Fruit fly (Drosophila melanogaster): ENCODE data around the gene CG11841.
A peak's percentile ranks its signal among the peaks of the same experiment; 100 is the strongest.

The CG11841 gene

DNA sequence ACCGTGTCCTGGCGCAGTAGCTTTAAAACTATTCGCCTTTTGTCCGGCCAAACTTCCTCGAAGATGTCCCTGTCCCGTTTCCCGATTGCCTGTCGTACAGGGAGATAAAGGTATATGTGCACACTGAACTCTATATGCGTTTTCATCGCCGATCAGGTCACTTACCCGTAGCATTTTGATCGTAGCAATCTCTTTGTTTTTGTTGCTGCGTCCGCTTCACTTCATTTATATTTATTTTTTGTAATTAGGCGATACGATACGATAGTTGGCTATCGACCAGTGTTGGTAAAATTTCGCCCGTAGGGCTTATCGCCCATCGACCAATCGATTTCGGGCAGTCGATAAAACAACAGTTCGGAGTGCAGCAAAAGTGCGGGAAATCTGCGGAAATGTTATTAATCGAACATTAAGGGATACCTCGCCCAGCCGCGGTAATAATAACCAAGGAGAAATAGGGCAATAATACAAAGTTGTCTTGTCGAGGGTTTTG, 11.9 kb downstream of the CG11841 start, which contains the start of the genes Cul5 and Bicra:
Gene Cul5 (minus strand): TSS at position 259 of the 490 bp plus-strand sequence.
Gene Bicra (plus strand): TSS at position 324 of the 490 bp plus-strand sequence.
- TF ChIP-seq Hr96 (GFP tag; optimal IDR thresholded peaks at IDR 0.05) (no peak), pad (GFP tag; optimal IDR thresholded peaks at IDR 0.05) (no peak), CG12768 (GFP tag; optimal IDR thresholded peaks at IDR 0.05) (no peak), CG1620 (GFP tag; optimal IDR thresholded peaks at IDR 0.05) (peak; percentile 60), cic (GFP tag; optimal IDR thresholded peaks at IDR 0.05) (peak; percentile 37), Crg-1 (GFP tag; optimal IDR thresholded peaks at IDR 0.05) (peak; percentile 65), bab1 (GFP tag; optimal IDR thresholded peaks at IDR 0.05) (no peak), Mnt (GFP tag; optimal IDR thresholded peaks at IDR 0.05) (peak; percentile 57), cnc (optimal IDR thresholded peaks at IDR 0.05) (no peak)

DNA sequence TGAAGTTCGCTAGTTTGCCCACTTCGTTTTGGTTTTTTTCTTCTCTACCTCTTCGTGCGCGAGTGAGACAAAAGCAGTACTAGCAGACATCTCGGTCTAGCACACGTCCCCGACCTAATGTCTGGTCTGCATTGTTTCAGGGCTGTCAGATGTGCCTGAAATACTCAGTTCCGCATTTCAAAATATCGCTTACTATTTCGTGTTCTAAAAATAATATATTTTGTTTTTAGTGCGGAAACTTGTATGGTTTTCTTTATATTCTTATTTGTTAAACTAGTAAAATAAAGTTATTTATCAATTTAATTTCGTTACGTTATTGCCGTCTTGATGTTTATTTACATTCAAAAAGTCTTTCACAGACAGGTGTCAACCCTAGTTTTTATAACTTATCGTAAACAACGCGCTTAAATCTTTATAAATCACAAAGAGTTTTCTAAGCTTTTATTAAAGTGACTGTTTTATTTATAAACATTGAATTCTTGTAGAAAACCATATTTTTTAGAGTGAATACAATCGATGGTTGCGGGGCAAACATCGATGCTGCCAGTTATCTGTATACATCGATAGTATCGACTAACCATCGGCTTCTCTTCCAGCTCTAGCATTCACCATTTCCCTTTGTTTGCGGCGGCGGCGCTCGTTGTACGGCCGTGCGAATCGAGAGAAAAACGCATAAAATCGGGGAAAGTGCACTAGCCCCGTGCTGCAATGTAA, 12.5 kb downstream of the CG11841 start:
- peak; percentile 82 for TF ChIP-seq CG5204 (GFP tag; optimal IDR thresholded peaks at IDR 0.05)
- TF ChIP-seq Hr96 (GFP tag; optimal IDR thresholded peaks at IDR 0.05), result peak; percentile 73
- TF ChIP-seq ovo (GFP tag; optimal IDR thresholded peaks at IDR 0.05), result peak; percentile 26
- peak; percentile 86 for TF ChIP-seq tj (GFP tag; optimal IDR thresholded peaks at IDR 0.05)
- TF ChIP-seq kay (GFP tag; ENCODE audit: borderline replicate concordance), result no peak
- peak; percentile 69 for TF ChIP-seq bab1 (GFP tag; optimal IDR thresholded peaks at IDR 0.05)
- TF ChIP-seq CG11617 (GFP tag; optimal IDR thresholded peaks at IDR 0.05), result peak; percentile 91
- peak; percentile 57 for TF ChIP-seq Clk (GFP tag; optimal IDR thresholded peaks at IDR 0.05)
- peak; percentile 35 for TF ChIP-seq CG1620 (GFP tag; optimal IDR thresholded peaks at IDR 0.05)
- peak; percentile 37 for TF ChIP-seq Crg-1 (GFP tag; optimal IDR thresholded peaks at IDR 0.05)
- TF ChIP-seq cnc (optimal IDR thresholded peaks at IDR 0.05), result no peak
- TF ChIP-seq cic (GFP tag; optimal IDR thresholded peaks at IDR 0.05), result no peak
- peak; percentile 84 for TF ChIP-seq CG33017 (tag; optimal IDR thresholded peaks at IDR 0.05)
- peak; percentile 85 for TF ChIP-seq CG7101 (tag; optimal IDR thresholded peaks at IDR 0.05)
- TF ChIP-seq CG14711 (tag; optimal IDR thresholded peaks at IDR 0.05), result peak; percentile 95
- TF ChIP-seq pad (GFP tag; optimal IDR thresholded peaks at IDR 0.05), result peak; percentile 71
- peak; percentile 83 for TF ChIP-seq CG12768 (GFP tag; optimal IDR thresholded peaks at IDR 0.05)
- TF ChIP-seq CG7045 (GFP tag; optimal IDR thresholded peaks at IDR 0.05), result peak; percentile 77
- peak; percentile 53 for TF ChIP-seq Mnt (GFP tag; optimal IDR thresholded peaks at IDR 0.05)
- peak; percentile 82 for TF ChIP-seq toe (GFP tag; optimal IDR thresholded peaks at IDR 0.05)

dm6 chr3R:29063921-29064460, 13.1 kb downstream of the CG11841 start:
- TF ChIP-seq CG5204 (GFP tag; optimal IDR thresholded peaks at IDR 0.05), result no peak
- TF ChIP-seq pad (GFP tag; optimal IDR thresholded peaks at IDR 0.05), result no peak
- TF ChIP-seq CG14711 (tag; optimal IDR thresholded peaks at IDR 0.05), result no peak
- TF ChIP-seq CG7045 (GFP tag; optimal IDR thresholded peaks at IDR 0.05), result no peak
- no peak for TF ChIP-seq Clk (GFP tag; optimal IDR thresholded peaks at IDR 0.05)
- no peak for TF ChIP-seq kay (GFP tag; ENCODE audit: borderline replicate concordance)
- TF ChIP-seq Hr96 (GFP tag; optimal IDR thresholded peaks at IDR 0.05), result no peak
- TF ChIP-seq CG11617 (GFP tag; optimal IDR thresholded peaks at IDR 0.05), result no peak
- no peak for TF ChIP-seq CG12768 (GFP tag; optimal IDR thresholded peaks at IDR 0.05)

DNA sequence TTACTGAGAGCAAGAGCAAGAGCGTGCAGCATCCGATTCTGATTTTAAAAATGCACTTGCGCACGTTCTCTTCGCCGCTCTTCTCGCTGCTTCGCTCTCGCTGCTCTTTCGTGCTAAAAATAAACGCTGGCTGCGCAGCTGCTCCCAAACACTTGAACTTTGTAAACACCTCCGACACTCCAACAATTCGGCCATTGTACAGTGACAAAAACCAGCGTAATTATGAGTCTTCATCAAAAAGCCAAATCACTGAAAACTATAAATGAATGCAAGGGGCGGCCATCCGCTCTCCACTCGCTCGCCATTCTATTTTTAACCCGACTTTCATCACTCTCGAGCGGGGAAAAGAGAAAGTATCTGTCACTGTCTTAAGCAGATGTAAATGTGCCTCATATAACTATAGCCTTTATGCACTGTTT, 13.8 kb downstream of the CG11841 start:
- TF ChIP-seq CG7045 (GFP tag; optimal IDR thresholded peaks at IDR 0.05) (peak; percentile 15), bab1 (GFP tag; optimal IDR thresholded peaks at IDR 0.05) (no peak), CG12768 (GFP tag; optimal IDR thresholded peaks at IDR 0.05) (peak; percentile 1), Clk (GFP tag; optimal IDR thresholded peaks at IDR 0.05) (peak; percentile 24), CG7101 (tag; optimal IDR thresholded peaks at IDR 0.05) (no peak), CG1620 (GFP tag; optimal IDR thresholded peaks at IDR 0.05) (no peak)

dm6 chr3R:29066285-29066684, 15.4 kb downstream of the CG11841 start:
- TF ChIP-seq Mnt (GFP tag; optimal IDR thresholded peaks at IDR 0.05), result peak; percentile 32
- TF ChIP-seq tj (GFP tag; optimal IDR thresholded peaks at IDR 0.05), result no peak
- TF ChIP-seq ovo (GFP tag; optimal IDR thresholded peaks at IDR 0.05), result peak; percentile 65
- TF ChIP-seq toe (GFP tag; optimal IDR thresholded peaks at IDR 0.05), result no peak
- TF ChIP-seq CG1620 (GFP tag; optimal IDR thresholded peaks at IDR 0.05), result no peak
- peak; percentile 7 for TF ChIP-seq pad (GFP tag; optimal IDR thresholded peaks at IDR 0.05)
- peak; percentile 63 for TF ChIP-seq Crg-1 (GFP tag; optimal IDR thresholded peaks at IDR 0.05)
- TF ChIP-seq CG11617 (GFP tag; optimal IDR thresholded peaks at IDR 0.05), result no peak
- peak; percentile 69 for TF ChIP-seq cic (GFP tag; optimal IDR thresholded peaks at IDR 0.05)

dm6 chr3R:29067091-29067490, 16.2 kb downstream of the CG11841 start:
- TF ChIP-seq Mnt (GFP tag; optimal IDR thresholded peaks at IDR 0.05) (peak; percentile 69), pad (GFP tag; optimal IDR thresholded peaks at IDR 0.05) (no peak), ovo (GFP tag; optimal IDR thresholded peaks at IDR 0.05) (no peak), CG5204 (GFP tag; optimal IDR thresholded peaks at IDR 0.05) (no peak), CG12768 (GFP tag; optimal IDR thresholded peaks at IDR 0.05) (peak; percentile 1), CG33017 (tag; optimal IDR thresholded peaks at IDR 0.05) (peak; percentile 2), CG7045 (GFP tag; optimal IDR thresholded peaks at IDR 0.05) (no peak), cic (GFP tag; optimal IDR thresholded peaks at IDR 0.05) (peak; percentile 28)
